Fruit fly (Drosophila melanogaster): ENCODE results near the gene Atu.

- TF ChIP-seq CG7045 (GFP tag; optimal IDR thresholded peaks at IDR 0.05), result peak; percentile 43
- TF ChIP-seq CG12768 (GFP tag; optimal IDR thresholded peaks at IDR 0.05), result peak; percentile 41
- peak; percentile 52 for TF ChIP-seq CG5204 (GFP tag; optimal IDR thresholded peaks at IDR 0.05)
- TF ChIP-seq Hr96 (GFP tag; optimal IDR thresholded peaks at IDR 0.05), result no peak
- TF ChIP-seq kay (GFP tag; ENCODE audit: borderline replicate concordance), result no peak
- TF ChIP-seq Clk (GFP tag; optimal IDR thresholded peaks at IDR 0.05), result no peak
- peak; percentile 24 for TF ChIP-seq pad (GFP tag; optimal IDR thresholded peaks at IDR 0.05)
- no peak for TF ChIP-seq bab1 (GFP tag; optimal IDR thresholded peaks at IDR 0.05)
- TF ChIP-seq tj (GFP tag; optimal IDR thresholded peaks at IDR 0.05), result peak; percentile 88
- peak; percentile 39 for TF ChIP-seq CG33017 (tag; optimal IDR thresholded peaks at IDR 0.05)
- no peak for TF ChIP-seq cnc (optimal IDR thresholded peaks at IDR 0.05)
These were observed 47.2 kb downstream of the Atu start, which contains the start of gene Wdr33 for dm6 chr3R:5660198-5660893.

Measured in whole organism, adult.